Fruit fly (Drosophila melanogaster): ENCODE data around the gene CG8562.

CG8562 gene

DNA sequence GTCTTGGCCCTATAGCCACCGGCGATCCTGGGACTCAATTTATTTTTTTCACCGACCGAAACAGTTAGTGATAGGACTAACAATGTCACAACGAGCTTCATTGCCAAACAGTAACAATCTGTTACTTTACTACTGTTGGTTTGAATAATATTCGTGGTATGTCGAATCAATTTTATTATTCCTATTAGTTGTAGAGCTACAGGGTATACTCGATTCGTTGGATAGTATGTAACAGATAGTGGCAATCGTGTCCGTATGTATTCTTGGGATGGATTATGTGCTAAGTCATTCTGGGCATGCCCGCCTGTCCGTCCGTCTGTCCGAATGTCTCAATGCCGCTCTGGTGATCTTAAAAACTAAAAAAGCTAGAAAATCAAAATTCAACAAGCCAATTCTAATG lies 41.2 kb downstream of the CG8562 start, which contains the start of gene sphinx1:
sphinx1 (minus strand) TSS at position 101 of the 400 bp plus-strand sequence.
- no peak for TF ChIP-seq noc (tag; optimal IDR thresholded peaks at IDR 0.05)

DNA sequence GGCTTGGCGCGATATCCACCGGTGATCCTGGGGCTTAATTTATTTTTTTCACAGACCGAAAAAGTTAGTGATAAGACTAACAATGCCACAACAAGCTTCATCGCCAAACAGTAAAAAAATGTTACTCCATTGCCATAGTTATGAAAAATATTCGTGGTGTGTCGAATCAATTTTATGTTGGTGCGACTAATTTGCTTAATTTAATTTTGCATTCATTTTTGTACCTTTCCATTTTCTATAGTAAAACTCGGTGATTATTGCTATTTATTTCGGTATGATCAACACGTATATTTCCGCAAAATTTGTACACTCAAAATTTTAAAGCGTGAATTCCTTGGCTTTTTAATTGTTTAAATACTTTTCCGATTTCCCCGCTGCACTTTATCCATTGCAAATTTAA lies 42.5 kb downstream of the CG8562 start, which contains the start of gene sphinx2:
sphinx2 (minus strand) TSS at position 101 of the 400 bp plus-strand sequence.
- no peak for TF ChIP-seq noc (tag; optimal IDR thresholded peaks at IDR 0.05)

DNA sequence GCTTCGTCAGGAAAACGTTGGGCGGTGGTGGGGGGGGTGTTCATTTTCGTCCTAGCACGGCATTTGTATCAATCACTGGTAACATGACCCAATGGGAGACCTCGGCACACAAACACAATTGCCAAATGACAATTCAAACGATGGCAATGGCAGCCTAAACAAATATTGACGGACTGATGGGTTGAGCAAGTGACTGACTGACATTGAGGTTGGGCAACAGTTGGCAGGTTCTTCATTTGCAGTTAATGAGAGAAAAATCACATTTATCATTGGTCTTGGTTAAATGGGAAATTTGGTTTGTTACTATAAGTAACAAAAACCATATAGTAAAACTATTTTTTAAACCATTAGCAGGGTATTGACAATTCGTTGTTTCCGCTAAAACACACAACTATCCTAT lies 51.0 kb downstream of the CG8562 start:
- TF ChIP-seq noc (tag; optimal IDR thresholded peaks at IDR 0.05), result no peak

Data from whole organism, larva.